Worm (Caenorhabditis elegans) whole organism, mixed stage, embryonic: ENCODE data around the gene Y55F3BL.6.

Experiments
- nhr-237 ChIP-seq: fragments of 150-350 bp; optimal IDR thresholded peaks from 2 replicates; lab custom pipeline; 2014; ENCODE audit warnings: missing biosample characterization, missing genetic modification characterization
- unc-39 ChIP-seq: fragments of 150-350 bp; optimal IDR thresholded peaks from 2 replicates; lab custom pipeline; 2014; ENCODE audit warnings: missing biosample characterization, missing genetic modification characterization

DNA sequence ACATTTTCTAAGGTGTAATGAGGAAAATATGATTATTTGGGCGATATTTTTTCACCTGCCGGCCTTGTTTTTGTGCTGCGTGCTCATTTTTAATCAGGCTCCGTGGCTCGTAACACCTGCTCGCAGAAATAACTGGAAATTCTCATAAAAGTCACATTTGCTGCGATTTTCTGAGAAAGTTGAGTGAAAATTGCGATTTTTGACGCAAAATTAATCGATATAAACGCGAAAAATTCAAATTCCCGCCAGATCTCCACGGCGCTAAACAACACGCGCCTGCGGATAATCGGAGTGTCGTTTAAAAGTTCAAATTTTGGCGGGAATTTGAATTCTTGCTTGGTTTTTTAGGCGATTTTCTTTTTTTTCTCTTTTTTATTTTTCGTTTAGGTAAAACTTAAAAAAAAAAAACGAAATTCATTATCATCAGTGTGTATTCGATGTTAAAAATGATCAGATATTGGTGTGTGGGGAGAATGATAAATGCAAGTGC lies at the start of gene Y55F3BL.6:
- no peak for TF ChIP-seq unc-39 (tag; lab: Kevin White, UChicago)
- no peak for TF ChIP-seq nhr-237 (tag; lab: Kevin White, UChicago)
